Fruit fly (Drosophila melanogaster) whole organism, embryonic: Measurements from ENCODE around the gene Art9.

ENCODE experiments used
- Atf-2 ChIP-seq: fragments of 200-800 bp; sonication (Bioruptor generic); optimal IDR thresholded peaks from 2 replicates; lab custom pipeline; 2016; ENCODE audit warnings: missing biosample characterization, missing genetic modification characterization
- CG10147 ChIP-seq: fragments of 200-800 bp; sonication (Bioruptor generic); optimal IDR thresholded peaks from 2 replicates; lab custom pipeline; 2019; ENCODE audit warnings: missing biosample characterization, mild to moderate bottlenecking, missing genetic modification characterization, moderate library complexity
- CG10543 ChIP-seq: fragments of 200-800 bp; sonication (Bioruptor generic); optimal IDR thresholded peaks from 3 replicates; lab custom pipeline; 2017; ENCODE audit warnings: missing biosample characterization, mild to moderate bottlenecking, missing genetic modification characterization, moderate library complexity
- CG10654 ChIP-seq: fragments of 200-800 bp; sonication (Bioruptor generic); optimal IDR thresholded peaks from 2 replicates; lab custom pipeline; 2016; ENCODE audit warnings: missing biosample characterization, missing genetic modification characterization
- CG11560 ChIP-seq: fragments of 200-800 bp; sonication (Bioruptor generic); IDR thresholded peaks from 3 replicates; pipeline ENCODE4 v1.3.6; 2022; ENCODE audit warnings: missing biosample characterization, missing genetic modification characterization
- CG12104 ChIP-seq: fragments of 200-800 bp; sonication (Bioruptor generic); optimal IDR thresholded peaks from 3 replicates; lab custom pipeline; 2016; ENCODE audit warnings: missing biosample characterization, missing genetic modification characterization
- CG14050 ChIP-seq: fragments of 200-800 bp; sonication (Bioruptor generic); IDR thresholded peaks from 3 replicates; pipeline ENCODE4 v1.3.6; 2022; ENCODE audit warnings: missing biosample characterization, missing genetic modification characterization
- CG16813 ChIP-seq: fragments of 200-800 bp; sonication (Bioruptor generic); IDR thresholded peaks from 3 replicates; pipeline ENCODE4 v1.3.6; 2022; ENCODE audit warnings: missing biosample characterization, missing genetic modification characterization; ENCODE audit not compliant: partially characterized antibody
- CG16815 ChIP-seq: fragments of 200-800 bp; sonication (Bioruptor generic); optimal IDR thresholded peaks from 3 replicates; lab custom pipeline; 2017; ENCODE audit warnings: missing biosample characterization, mild to moderate bottlenecking, missing genetic modification characterization
- CG31224 ChIP-seq: fragments of 200-800 bp; sonication (Bioruptor generic); IDR thresholded peaks from 2 replicates; pipeline ENCODE4 v1.3.6; 2022; ENCODE audit warnings: missing biosample characterization, missing genetic modification characterization
- CG31441 ChIP-seq: fragments of 200-800 bp; sonication (Bioruptor generic); IDR thresholded peaks from 2 replicates; pipeline ENCODE4 v1.3.6; 2022; ENCODE audit warnings: missing biosample characterization, missing genetic modification characterization
- CG32532 ChIP-seq: fragments of 200-800 bp; sonication (Bioruptor generic); IDR thresholded peaks from 2 replicates; pipeline ENCODE4 v1.3.6; 2022; ENCODE audit warnings: missing biosample characterization, missing genetic modification characterization
- CG3407 ChIP-seq: fragments of 200-800 bp; sonication (Bioruptor generic); optimal IDR thresholded peaks from 2 replicates; lab custom pipeline; 2018; ENCODE audit warnings: missing biosample characterization, mild to moderate bottlenecking, missing genetic modification characterization
- CG4282 ChIP-seq: fragments of 200-800 bp; sonication (Bioruptor generic); optimal IDR thresholded peaks from 2 replicates; lab custom pipeline; 2016; ENCODE audit warnings: missing biosample characterization, missing genetic modification characterization
- CG6683 ChIP-seq: fragments of 200-800 bp; sonication (Bioruptor generic); optimal IDR thresholded peaks from 2 replicates; lab custom pipeline; 2017; ENCODE audit warnings: missing biosample characterization, mild to moderate bottlenecking, missing genetic modification characterization, missing genetic modification reagents
- CG6791 ChIP-seq: fragments of 200-800 bp; sonication (Bioruptor generic); IDR thresholded peaks from 3 replicates; pipeline ENCODE4 v1.3.6; 2022; ENCODE audit warnings: missing biosample characterization, missing genetic modification characterization; ENCODE audit not compliant: partially characterized antibody
- CG8359 ChIP-seq: fragments of 200-800 bp; sonication (Bioruptor generic); optimal IDR thresholded peaks from 2 replicates; lab custom pipeline; 2017; ENCODE audit warnings: missing biosample characterization, mild to moderate bottlenecking, missing genetic modification characterization, borderline replicate concordance
- CG9876 ChIP-seq: fragments of 200-800 bp; sonication (Bioruptor generic); optimal IDR thresholded peaks from 2 replicates; lab custom pipeline; 2016; ENCODE audit warnings: missing biosample characterization, missing genetic modification characterization
- CoRest ChIP-seq: fragments of 200-800 bp; sonication (Bioruptor generic); optimal IDR thresholded peaks from 3 replicates; lab custom pipeline; 2018; ENCODE audit warnings: missing biosample characterization, mild to moderate bottlenecking, missing genetic modification characterization, moderate library complexity
- Dad ChIP-seq: fragments of 200-800 bp; sonication (Bioruptor generic); optimal IDR thresholded peaks from 3 replicates; lab custom pipeline; 2016; ENCODE audit warnings: missing biosample characterization, missing genetic modification characterization
- Dbx ChIP-seq: fragments of 200-800 bp; sonication (Bioruptor generic); IDR thresholded peaks from 3 replicates; pipeline ENCODE4 v1.3.6; 2022; ENCODE audit warnings: missing biosample characterization, missing genetic modification characterization
- Dek ChIP-seq: fragments of 200-800 bp; sonication (Bioruptor generic); optimal IDR thresholded peaks from 3 replicates; lab custom pipeline; 2019; ENCODE audit warnings: missing biosample characterization, mild to moderate bottlenecking, missing genetic modification characterization, moderate library complexity
- Doc3 ChIP-seq: fragments of 200-800 bp; sonication (Bioruptor generic); IDR thresholded peaks from 3 replicates; pipeline ENCODE4 v1.3.6; 2022; ENCODE audit warnings: missing biosample characterization, missing genetic modification characterization; ENCODE audit not compliant: partially characterized antibody
- Ets65A ChIP-seq: fragments of 200-800 bp; sonication (Bioruptor generic); peaks from one replicate; lab custom pipeline; 2016; ENCODE audit warnings: missing biosample characterization, missing genetic modification characterization
- HLH3B ChIP-seq: fragments of 200-800 bp; sonication (Bioruptor generic); IDR thresholded peaks from 2 replicates; pipeline ENCODE4 v1.3.6; 2022; ENCODE audit warnings: missing biosample characterization, missing genetic modification characterization
- HLH4C ChIP-seq: fragments of 200-800 bp; sonication (Bioruptor generic); IDR thresholded peaks from 3 replicates; pipeline ENCODE4 v1.3.6; 2022; ENCODE audit warnings: missing biosample characterization, missing genetic modification characterization; ENCODE audit not compliant: partially characterized antibody
- Optix ChIP-seq: fragments of 200-800 bp; sonication (Bioruptor generic); IDR thresholded peaks from 3 replicates; pipeline ENCODE4 v1.3.6; 2022; ENCODE audit warnings: missing biosample characterization, missing genetic modification characterization
- PHDP ChIP-seq: fragments of 200-800 bp; sonication (Bioruptor generic); optimal IDR thresholded peaks from 3 replicates; lab custom pipeline; 2018; ENCODE audit warnings: missing biosample characterization, mild to moderate bottlenecking, missing genetic modification characterization, moderate library complexity
- Sry-δ ChIP-seq: fragments of 200-800 bp; sonication (Bioruptor generic); optimal IDR thresholded peaks from 2 replicates; lab custom pipeline; 2016; ENCODE audit warnings: missing biosample characterization, missing genetic modification characterization
- Xrp1 ChIP-seq: fragments of 200-800 bp; sonication (Bioruptor generic); IDR thresholded peaks from 2 replicates; pipeline ENCODE4 v1.3.6; 2022; ENCODE audit warnings: missing biosample characterization, missing genetic modification characterization
- al ChIP-seq: fragments of 200-800 bp; sonication (Bioruptor generic); IDR thresholded peaks from 2 replicates; pipeline ENCODE4 v1.3.6; 2022; ENCODE audit warnings: missing biosample characterization, missing genetic modification characterization
- amos ChIP-seq: fragments of 200-800 bp; sonication (Bioruptor generic); IDR thresholded peaks from 2 replicates; pipeline ENCODE4 v1.3.6; 2022; ENCODE audit warnings: missing biosample characterization, missing genetic modification characterization; ENCODE audit not compliant: partially characterized antibody
- cg ChIP-seq: fragments of 200-800 bp; sonication (Bioruptor generic); optimal IDR thresholded peaks from 3 replicates; lab custom pipeline; 2019; ENCODE audit warnings: missing biosample characterization, mild to moderate bottlenecking, missing genetic modification characterization, moderate library complexity
- crp ChIP-seq, 2 experiments: fragments of 200-800 bp; sonication (Bioruptor generic); optimal IDR thresholded peaks; 2 replicates in 1 of 2; 3 replicates in 1 of 2; lab custom pipeline; 2017; ENCODE audit warnings: missing biosample characterization in 2 of 2, missing genetic modification characterization in 2 of 2, mild to moderate bottlenecking in 1 of 2, moderate library complexity in 1 of 2
- dysf ChIP-seq: fragments of 200-800 bp; sonication (Bioruptor generic); IDR thresholded peaks from 3 replicates; pipeline ENCODE4 v1.3.6; 2022; ENCODE audit warnings: missing biosample characterization, missing genetic modification characterization
- fd64A ChIP-seq: fragments of 200-800 bp; sonication (Bioruptor generic); optimal IDR thresholded peaks from 3 replicates; lab custom pipeline; 2018; ENCODE audit warnings: missing biosample characterization, mild to moderate bottlenecking, missing genetic modification characterization
- ind ChIP-seq: fragments of 200-800 bp; sonication (Bioruptor generic); optimal IDR thresholded peaks from 3 replicates; lab custom pipeline; 2016; ENCODE audit warnings: missing biosample characterization, missing genetic modification characterization
- inv ChIP-seq: fragments of 200-800 bp; sonication (Bioruptor generic); IDR thresholded peaks from 2 replicates; pipeline ENCODE4 v1.3.6; 2022; ENCODE audit warnings: missing biosample characterization, missing genetic modification characterization; ENCODE audit not compliant: partially characterized antibody
- lola ChIP-seq, 3 experiments: fragments of >200 bp in 2 of 3; fragments of 200-800 bp in 1 of 3; sonication (Bioruptor generic) in 1 of 3; optimal IDR thresholded peaks; 2 replicates each; lab custom pipeline; 2017 to 2019; ENCODE audit warnings: missing biosample characterization in 3 of 3, missing genetic modification characterization in 3 of 3, mild to moderate bottlenecking in 1 of 3, moderate library complexity in 1 of 3
- pb ChIP-seq: fragments of 200-800 bp; sonication (Bioruptor generic); optimal IDR thresholded peaks from 3 replicates; lab custom pipeline; 2016; ENCODE audit warnings: missing biosample characterization, missing genetic modification characterization
- pita ChIP-seq: fragments of 200-800 bp; sonication (Bioruptor generic); optimal IDR thresholded peaks from 2 replicates; lab custom pipeline; 2017; ENCODE audit warnings: missing biosample characterization, mild to moderate bottlenecking, missing genetic modification characterization
- psq ChIP-seq: fragments of 200-800 bp; sonication (Bioruptor generic); optimal IDR thresholded peaks from 2 replicates; lab custom pipeline; 2017; ENCODE audit warnings: missing biosample characterization, missing genetic modification characterization
- ranshi ChIP-seq: fragments of 200-800 bp; sonication (Bioruptor generic); IDR thresholded peaks from 2 replicates; pipeline ENCODE4 v1.3.6; 2022; ENCODE audit warnings: missing biosample characterization, missing genetic modification characterization
- slou ChIP-seq: fragments of 200-800 bp; sonication (Bioruptor generic); optimal IDR thresholded peaks from 3 replicates; lab custom pipeline; 2016; ENCODE audit warnings: missing biosample characterization, missing genetic modification characterization
- slp2 ChIP-seq: fragments of 200-800 bp; sonication (Bioruptor generic); optimal IDR thresholded peaks from 2 replicates; lab custom pipeline; 2016; ENCODE audit warnings: missing biosample characterization, missing genetic modification characterization
- sna ChIP-seq: fragments of 200-800 bp; sonication (Bioruptor generic); IDR thresholded peaks from 2 replicates; pipeline ENCODE4 v1.3.6; 2022; ENCODE audit warnings: missing biosample characterization, missing genetic modification characterization; ENCODE audit not compliant: partially characterized antibody
- ssp ChIP-seq: fragments of 200-800 bp; sonication (Bioruptor generic); IDR thresholded peaks from 2 replicates; pipeline ENCODE4 v1.3.6; 2022; ENCODE audit warnings: missing biosample characterization, missing genetic modification characterization
- tio ChIP-seq: fragments of 200-800 bp; sonication (Bioruptor generic); optimal IDR thresholded peaks from 2 replicates; lab custom pipeline; 2017; ENCODE audit warnings: missing biosample characterization, missing genetic modification characterization, inconsistent platforms
- wek ChIP-seq: fragments of 200-800 bp; sonication (Bioruptor generic); optimal IDR thresholded peaks from 3 replicates; lab custom pipeline; 2018; ENCODE audit warnings: missing biosample characterization, mild to moderate bottlenecking, missing genetic modification characterization, moderate library complexity

Gene Art9

dm6 chr3R:13921806-13922515, 21.3 kb downstream of the Art9 start (continued):
- TF ChIP-seq Xrp1: peak; percentile 75
- peak; percentile 53 for TF ChIP-seq Sry-δ (GFP tag; lab: Kevin White, UChicago)
- TF ChIP-seq ssp (GFP tag; lab: Robert Waterston, UW): 0 out of 2 replicates have a peak, but pooled peaks have one; percentile 14
- TF ChIP-seq CoRest (tag; lab: Kevin White, UChicago): no peak
- no peak for TF ChIP-seq CG11560 (tag; lab: Robert Waterston, UW)
- TF ChIP-seq Ets65A (GFP tag; lab: Kevin White, UChicago): no peak
- no peak for TF ChIP-seq pb (GFP tag; lab: Kevin White, UChicago)
- TF ChIP-seq CG32532 (GFP tag; lab: Robert Waterston, UW): no peak
- TF ChIP-seq CG31441 (GFP tag; lab: Robert Waterston, UW): peak; percentile 25; the same call in 1 of the 2 replicates
- no peak for TF ChIP-seq CG10654 (GFP tag; lab: Kevin White, UChicago)
- TF ChIP-seq pita: no peak
- peak; percentile 59; the same call in 2 of the 3 replicates for TF ChIP-seq CG6791 (GFP tag; lab: Robert Waterston, UW)
- TF ChIP-seq CG16815 (GFP tag; lab: Kevin White, UChicago): no peak
- no peak for TF ChIP-seq Dbx
- TF ChIP-seq CG16813 (GFP tag; lab: Robert Waterston, UW): 0 out of 3 replicates have a peak, but pooled peaks have one; percentile 21
- TF ChIP-seq CG6683 (GFP tag; lab: Kevin White, UChicago): no peak
- peak; percentile 64 for TF ChIP-seq Doc3
- TF ChIP-seq cg (GFP tag; lab: Kevin White, UChicago): no peak
- no peak for TF ChIP-seq Dek (tag; lab: Kevin White, UChicago)
- TF ChIP-seq Dad (GFP tag; lab: Kevin White, UChicago): no peak
- 0 out of 3 replicates have a peak, but pooled peaks have one; percentile 22 for TF ChIP-seq HLH4C (GFP tag; lab: Robert Waterston, UW)
- no peak for TF ChIP-seq al
- no peak for TF ChIP-seq tio (GFP tag; lab: Kevin White, UChicago)
- TF ChIP-seq slou (GFP tag; lab: Kevin White, UChicago): no peak
- TF ChIP-seq Atf-2 (GFP tag; lab: Kevin White, UChicago): no peak
- TF ChIP-seq dysf: peak; percentile 59
- TF ChIP-seq ranshi: peak; percentile 39; the same call in 1 of the 2 replicates
- no peak for TF ChIP-seq CG10543 (GFP tag; lab: Kevin White, UChicago)
- TF ChIP-seq wek: no peak
- no peak for TF ChIP-seq CG9876 (GFP tag; lab: Kevin White, UChicago)
- TF ChIP-seq psq (GFP tag; lab: Kevin White, UChicago): no peak
- TF ChIP-seq slp2 (GFP tag; lab: Kevin White, UChicago): no peak
- TF ChIP-seq CG31224 (GFP tag; lab: Robert Waterston, UW): no peak
- no peak for TF ChIP-seq PHDP (tag; lab: Kevin White, UChicago)
- no peak for TF ChIP-seq amos
- 0 out of 3 replicates have a peak, but pooled peaks have one; percentile 28 for TF ChIP-seq Optix (GFP tag; lab: Robert Waterston, UW)
- TF ChIP-seq inv (GFP tag; lab: Robert Waterston, UW): no peak; the same call in 1 of the 2 replicates
- peak; percentile 33; the same call in 1 of the 2 replicates for TF ChIP-seq sna
- no peak for TF ChIP-seq CG10147 (GFP tag; lab: Kevin White, UChicago)
- TF ChIP-seq HLH3B (GFP tag; lab: Robert Waterston, UW): peak; percentile 60
- TF ChIP-seq CG8359 (GFP tag; lab: Kevin White, UChicago): no peak
- TF ChIP-seq lola (GFP tag; optimal IDR thresholded peaks at IDR 0.05; lab: Kevin White, UChicago): peak in 1 of 3 experiments; percentile 19
- no peak for TF ChIP-seq crp (GFP tag; optimal IDR thresholded peaks at IDR 0.05; lab: Kevin White, UChicago)
- TF ChIP-seq CG3407: no peak
- no peak for TF ChIP-seq ind
- TF ChIP-seq fd64A: peak; percentile 17
- TF ChIP-seq CG12104 (GFP tag; lab: Kevin White, UChicago): no peak
- no peak for TF ChIP-seq CG14050
- no peak for TF ChIP-seq CG4282
